Fruit fly (Drosophila melanogaster): ENCODE results near the gene Cyp4ac3.

DNA sequence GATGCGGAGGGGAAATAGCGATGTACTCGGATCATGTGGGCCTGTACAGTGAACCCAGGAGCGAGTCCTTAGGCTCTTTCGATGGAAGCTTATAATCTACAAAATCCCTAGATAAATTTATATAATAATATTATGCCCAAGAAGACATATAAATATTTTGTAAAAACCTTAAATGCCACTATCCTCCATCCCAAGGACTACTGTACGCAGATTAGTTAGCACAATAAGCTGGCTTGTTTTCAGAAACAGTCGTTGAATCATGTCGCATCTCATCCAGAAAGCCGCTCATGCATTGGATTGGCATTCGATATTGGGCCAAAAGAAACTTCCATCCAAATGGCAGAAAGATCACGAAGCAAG lies 19.9 kb downstream of the Cyp4ac3 start:
- TF ChIP-seq psq (GFP tag; optimal IDR thresholded peaks at IDR 0.05) (no peak), lola (GFP tag; optimal IDR thresholded peaks at IDR 0.05) (no peak), CG32264 (GFP tag; optimal IDR thresholded peaks at IDR 0.05) (no peak), N (GFP tag; optimal IDR thresholded peaks at IDR 0.05) (no peak), dl (GFP tag; optimal IDR thresholded peaks at IDR 0.05; ENCODE audit: insufficient read depth in 1 of 2, partially characterized antibody in 2 of 2) (no peak), HLH106 (tag; optimal IDR thresholded peaks at IDR 0.05) (peak; percentile 43), jim (GFP tag; optimal IDR thresholded peaks at IDR 0.05) (no peak)

Measured in whole organism, wandering third instar larva.